Worm (Caenorhabditis elegans) whole organism, L1 larva: ENCODE measurements around the gene F22E12.3.
A peak's percentile ranks its signal among the peaks of the same experiment; 100 is the strongest.

Experiments used
- C34B4.2 ChIP-seq: sonication (generic microtip); optimal IDR thresholded peaks from 2 replicates; lab custom pipeline; 2017; ENCODE audit warnings: mild to moderate bottlenecking, missing genetic modification characterization, missing compliant biosample characterization
- F16B12.6 ChIP-seq: fragments of 150-350 bp; optimal IDR thresholded peaks from 2 replicates; lab custom pipeline; 2014; ENCODE audit warnings: missing biosample characterization, missing genetic modification characterization
- aha-1 ChIP-seq: fragments of 150-350 bp; optimal IDR thresholded peaks from 2 replicates; lab custom pipeline; 2014; ENCODE audit warnings: missing biosample characterization, missing genetic modification characterization
- alr-1 ChIP-seq: fragments of 200-800 bp; sonication (Bioruptor generic); optimal IDR thresholded peaks from 2 replicates; lab custom pipeline; 2018; ENCODE audit warnings: borderline replicate concordance, mild to moderate bottlenecking, missing genetic modification characterization, missing compliant biosample characterization
- blmp-1 ChIP-seq: fragments of 150-350 bp; optimal IDR thresholded peaks from 2 replicates; lab custom pipeline; 2014; ENCODE audit warnings: missing biosample characterization, missing genetic modification characterization
- ceh-8 ChIP-seq: fragments of 200-800 bp; sonication (Bioruptor generic); optimal IDR thresholded peaks from 2 replicates; lab custom pipeline; 2018; ENCODE audit warnings: mild to moderate bottlenecking, missing genetic modification characterization, moderate library complexity, missing compliant biosample characterization
- ceh-88 ChIP-seq: fragments of 200-800 bp; sonication (Bioruptor generic); IDR thresholded peaks from 2 replicates; pipeline ENCODE4 v1.3.6; 2022; ENCODE audit warnings: missing genetic modification characterization, missing compliant biosample characterization
- ceh-90 ChIP-seq: sonication (generic microtip); optimal IDR thresholded peaks from 2 replicates; lab custom pipeline; 2016; ENCODE audit warnings: missing genetic modification characterization, missing compliant biosample characterization
- ces-1 ChIP-seq: fragments of 150-350 bp; optimal IDR thresholded peaks from 2 replicates; lab custom pipeline; 2014; ENCODE audit warnings: missing biosample characterization, missing genetic modification reagents, missing genetic modification characterization
- dpl-1 ChIP-seq, 3 experiments: fragments of 150-350 bp in 2 of 3; sonication (generic microtip) in 1 of 3; optimal IDR thresholded peaks; 2 replicates each; lab custom pipeline; 2014 to 2017; ENCODE audit warnings: missing biosample characterization in 3 of 3, missing genetic modification characterization in 3 of 3, missing genetic modification reagents in 3 of 3
- dsc-1 ChIP-seq: sonication (generic microtip); optimal IDR thresholded peaks from 2 replicates; lab custom pipeline; 2016; ENCODE audit warnings: mild to moderate bottlenecking, missing genetic modification characterization, missing compliant biosample characterization
- elt-3 ChIP-seq, 6 experiments: fragments of 150-350 bp in 1 of 6; sonication (generic microtip); optimal IDR thresholded peaks; 2 replicates each; lab custom pipeline; 2017 to 2018; ENCODE audit warnings: missing biosample characterization in 6 of 6, missing genetic modification characterization in 6 of 6, inconsistent platforms in 1 of 6
- fkh-10 ChIP-seq: sonication (generic microtip); optimal IDR thresholded peaks from 2 replicates; lab custom pipeline; 2017; ENCODE audit warnings: missing biosample characterization, missing genetic modification reagents, missing genetic modification characterization
- fkh-8 ChIP-seq: sonication (generic microtip); optimal IDR thresholded peaks from 2 replicates; lab custom pipeline; 2016; ENCODE audit warnings: mild to moderate bottlenecking, missing genetic modification characterization, missing compliant biosample characterization
- fos-1 ChIP-seq: fragments of 150-350 bp; optimal IDR thresholded peaks from 2 replicates; lab custom pipeline; 2014; ENCODE audit warnings: missing biosample characterization, missing genetic modification characterization
- hlh-17 ChIP-seq: fragments of 200-800 bp; sonication (Bioruptor generic); optimal IDR thresholded peaks from 2 replicates; lab custom pipeline; 2018; ENCODE audit warnings: missing genetic modification characterization, mild to moderate bottlenecking, missing compliant biosample characterization, moderate library complexity, borderline replicate concordance
- hlh-4 ChIP-seq: sonication (generic microtip); optimal IDR thresholded peaks from 2 replicates; lab custom pipeline; 2016; ENCODE audit warnings: mild to moderate bottlenecking, missing genetic modification characterization, missing compliant biosample characterization
- hpl-2 ChIP-seq: fragments of 150-350 bp; optimal IDR thresholded peaks from 2 replicates; lab custom pipeline; 2014; ENCODE audit warnings: missing biosample characterization, missing genetic modification reagents, missing genetic modification characterization
- irx-1 ChIP-seq: sonication (generic microtip); optimal IDR thresholded peaks from 2 replicates; lab custom pipeline; 2016; ENCODE audit warnings: missing genetic modification characterization, missing compliant biosample characterization
- isw-1 ChIP-seq: fragments of 200-800 bp; sonication (Bioruptor generic); IDR thresholded peaks from 2 replicates; pipeline ENCODE4 v1.3.6; 2022; ENCODE audit warnings: missing genetic modification characterization, missing compliant biosample characterization
- jun-1 ChIP-seq: fragments of 150-350 bp; optimal IDR thresholded peaks from 2 replicates; lab custom pipeline; 2014; ENCODE audit warnings: missing biosample characterization, missing genetic modification reagents, missing genetic modification characterization
- lin-14 ChIP-seq: fragments of 200-800 bp; sonication (Bioruptor generic); optimal IDR thresholded peaks from 2 replicates; lab custom pipeline; 2018; ENCODE audit warnings: mild to moderate bottlenecking, missing genetic modification characterization, moderate library complexity, missing compliant biosample characterization
- lin-35 ChIP-seq, 2 experiments: fragments of 150-350 bp; optimal IDR thresholded peaks; 2 replicates each; lab custom pipeline; 2014; ENCODE audit warnings: missing biosample characterization in 2 of 2, missing genetic modification characterization in 2 of 2, missing genetic modification reagents in 2 of 2
- lin-39 ChIP-seq: fragments of 150-350 bp; optimal IDR thresholded peaks from 2 replicates; lab custom pipeline; 2014; ENCODE audit warnings: missing biosample characterization, missing genetic modification reagents, missing genetic modification characterization
- lsy-2 ChIP-seq, 2 experiments: fragments of 150-350 bp; optimal IDR thresholded peaks; 2 replicates each; lab custom pipeline; 2014; ENCODE audit warnings: missing biosample characterization in 2 of 2, missing genetic modification characterization in 2 of 2
- mab-9 ChIP-seq: fragments of 200-800 bp; sonication (Bioruptor generic); IDR thresholded peaks from 2 replicates; pipeline ENCODE4 v1.3.6; 2022; ENCODE audit warnings: missing genetic modification reagents, missing genetic modification characterization, missing compliant biosample characterization
- mdl-1 ChIP-seq, 2 experiments: fragments of 150-350 bp; optimal IDR thresholded peaks; 2 replicates each; lab custom pipeline; 2014 to 2017; ENCODE audit warnings: missing biosample characterization in 2 of 2, missing genetic modification characterization in 2 of 2, inconsistent platforms in 1 of 2
- nhr-11 ChIP-seq: fragments of 150-350 bp; optimal IDR thresholded peaks from 2 replicates; lab custom pipeline; 2014; ENCODE audit warnings: missing biosample characterization, missing genetic modification characterization
- nhr-12 ChIP-seq: sonication (generic microtip); optimal IDR thresholded peaks from 2 replicates; lab custom pipeline; 2017; ENCODE audit warnings: missing biosample characterization, missing genetic modification characterization
- nhr-20 ChIP-seq: sonication (generic microtip); optimal IDR thresholded peaks from 2 replicates; lab custom pipeline; 2016; ENCODE audit warnings: mild to moderate bottlenecking, missing genetic modification characterization, missing compliant biosample characterization
- nhr-28 ChIP-seq: fragments of 150-350 bp; optimal IDR thresholded peaks from 2 replicates; lab custom pipeline; 2014; ENCODE audit warnings: missing biosample characterization, missing genetic modification characterization
- nhr-47 ChIP-seq: sonication (generic microtip); optimal IDR thresholded peaks from 2 replicates; lab custom pipeline; 2016; ENCODE audit warnings: mild to moderate bottlenecking, missing genetic modification characterization, moderate library complexity, missing compliant biosample characterization
- nhr-84 ChIP-seq: sonication (generic microtip); optimal IDR thresholded peaks from 2 replicates; lab custom pipeline; 2017; ENCODE audit warnings: missing biosample characterization, missing genetic modification characterization
- nhr-85 ChIP-seq: sonication (generic microtip); peaks from one replicate; lab custom pipeline; 2016; ENCODE audit warnings: missing genetic modification characterization, inconsistent platforms, missing compliant biosample characterization
- nhr-90 ChIP-seq: sonication (generic microtip); optimal IDR thresholded peaks from 2 replicates; lab custom pipeline; 2016; ENCODE audit warnings: mild to moderate bottlenecking, missing genetic modification characterization, missing compliant biosample characterization; ENCODE audit not compliant: poor library complexity
- pax-3 ChIP-seq: fragments of 200-800 bp; sonication (Bioruptor generic); optimal IDR thresholded peaks from 2 replicates; lab custom pipeline; 2018; ENCODE audit warnings: mild to moderate bottlenecking, missing genetic modification characterization, moderate library complexity, missing compliant biosample characterization
- skn-1 ChIP-seq: fragments of 150-350 bp; optimal IDR thresholded peaks from 2 replicates; lab custom pipeline; 2014; ENCODE audit warnings: missing biosample characterization, missing genetic modification characterization
- snu-23 ChIP-seq: sonication (generic microtip); optimal IDR thresholded peaks from 2 replicates; lab custom pipeline; 2016; ENCODE audit warnings: missing genetic modification characterization, missing compliant biosample characterization
- sox-4 ChIP-seq: sonication (generic microtip); optimal IDR thresholded peaks from 2 replicates; lab custom pipeline; 2016; ENCODE audit warnings: missing genetic modification characterization, missing compliant biosample characterization
- sptf-1 ChIP-seq: fragments of 150-350 bp; optimal IDR thresholded peaks from 2 replicates; lab custom pipeline; 2014; ENCODE audit warnings: missing biosample characterization, missing genetic modification characterization
- sup-37 ChIP-seq: fragments of 200-800 bp; sonication (Bioruptor generic); optimal IDR thresholded peaks from 2 replicates; lab custom pipeline; 2018; ENCODE audit warnings: mild to moderate bottlenecking, missing genetic modification characterization, missing compliant biosample characterization
- tlp-1 ChIP-seq: fragments of 150-350 bp; optimal IDR thresholded peaks from 2 replicates; lab custom pipeline; 2014; ENCODE audit warnings: missing biosample characterization, missing genetic modification characterization
- unc-30 ChIP-seq: sonication (generic microtip); optimal IDR thresholded peaks from 2 replicates; lab custom pipeline; 2017; ENCODE audit warnings: missing biosample characterization, missing genetic modification characterization
- unc-62 ChIP-seq: fragments of 150-350 bp; optimal IDR thresholded peaks from 2 replicates; lab custom pipeline; 2014; ENCODE audit warnings: missing biosample characterization, missing genetic modification reagents, missing genetic modification characterization
- vab-15 ChIP-seq: sonication (generic microtip); optimal IDR thresholded peaks from 2 replicates; lab custom pipeline; 2017; ENCODE audit warnings: missing genotype, mild to moderate bottlenecking, missing genetic modification characterization, missing compliant biosample characterization
- xbp-1 ChIP-seq: sonication (generic microtip); optimal IDR thresholded peaks from 2 replicates; lab custom pipeline; 2016; ENCODE audit warnings: missing genetic modification characterization, missing compliant biosample characterization
- zip-4 ChIP-seq: fragments of 200-800 bp; sonication (Bioruptor generic); optimal IDR thresholded peaks from 2 replicates; lab custom pipeline; 2018; ENCODE audit warnings: mild to moderate bottlenecking, missing genetic modification characterization, moderate library complexity, missing compliant biosample characterization
- ztf-11 ChIP-seq, 2 experiments: sonication (generic microtip); optimal IDR thresholded peaks; 2 replicates each; lab custom pipeline; 2016 to 2017; ENCODE audit warnings: missing genetic modification characterization in 2 of 2, missing biosample characterization in 1 of 2, missing compliant biosample characterization in 1 of 2

Gene F22E12.3

DNA sequence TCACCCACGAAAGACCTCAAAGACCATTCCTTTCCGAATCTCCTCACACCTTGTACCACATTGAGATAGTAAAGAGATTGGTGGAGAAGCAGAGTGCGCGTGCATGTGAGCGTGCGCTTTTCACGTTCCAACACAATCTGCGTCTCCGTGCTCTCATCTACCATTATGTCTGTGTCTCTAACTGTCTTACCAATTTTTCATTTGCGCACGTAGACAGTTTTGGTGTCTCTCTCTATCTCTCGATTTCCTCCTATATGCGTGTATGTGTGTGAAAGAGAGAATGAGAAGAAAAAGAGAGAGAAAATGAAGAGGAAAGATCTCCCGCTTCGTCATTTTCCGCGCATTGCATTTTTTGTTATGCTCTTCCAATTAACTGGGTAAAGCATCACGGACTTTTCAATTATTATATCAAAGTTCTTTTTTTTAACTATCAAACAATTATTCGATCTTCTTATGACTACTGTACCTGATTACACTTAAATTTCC, 3.5 kb upstream of the F22E12.3 start (continued):
- TF ChIP-seq xbp-1 (tag; lab: Kevin White, UChicago) = peak; percentile 86
- TF ChIP-seq ces-1 (GFP tag; lab: Kevin White, UChicago) = peak; percentile 26
- TF ChIP-seq fkh-10 (GFP tag; lab: Kevin White, UChicago) = peak; percentile 95
- no peak for TF ChIP-seq alr-1 (tag; lab: Kevin White, UChicago)
- TF ChIP-seq F16B12.6 (tag; lab: Kevin White, UChicago) = peak; percentile 24
- TF ChIP-seq nhr-11 (tag; lab: Kevin White, UChicago) = peak; percentile 93
- TF ChIP-seq elt-3 (tag; optimal IDR thresholded peaks at IDR 0.05; lab: Kevin White, UChicago) = peak in 4 of 6 experiments; percentile 90 to 97 (median 93)
- TF ChIP-seq hlh-4 = no peak
- peak; percentile 15 for TF ChIP-seq sup-37 (GFP tag; lab: Kevin White, UChicago)
- TF ChIP-seq sox-4 (tag; lab: Kevin White, UChicago) = peak; percentile 80
- peak; percentile 94 for TF ChIP-seq blmp-1 (tag; lab: Kevin White, UChicago)
- no peak for TF ChIP-seq sptf-1 (tag; lab: Kevin White, UChicago)
- TF ChIP-seq dpl-1 (GFP tag; optimal IDR thresholded peaks at IDR 0.05; lab: Kevin White, UChicago) = peak; percentile 62 to 71 (median 64)
- peak in 1 of 2 experiments; percentile 46 for TF ChIP-seq ztf-11 (tag; optimal IDR thresholded peaks at IDR 0.05; lab: Kevin White, UChicago)
- no peak for TF ChIP-seq nhr-84 (tag; lab: Kevin White, UChicago)
- peak; percentile 95 for TF ChIP-seq fos-1 (tag; lab: Kevin White, UChicago)
- TF ChIP-seq vab-15 (tag; lab: Kevin White, UChicago) = peak; percentile 67
- no peak for TF ChIP-seq nhr-28 (tag; lab: Kevin White, UChicago)
- TF ChIP-seq lin-14 (GFP tag; lab: Kevin White, UChicago) = peak; percentile 100
- TF ChIP-seq tlp-1 (tag; lab: Kevin White, UChicago) = no peak
- peak; percentile 90 to 99 for TF ChIP-seq mdl-1 (tag; optimal IDR thresholded peaks at IDR 0.05; lab: Kevin White, UChicago)
- no peak for TF ChIP-seq hlh-17
- TF ChIP-seq hpl-2 (GFP tag; lab: Kevin White, UChicago) = peak; percentile 44
- no peak for TF ChIP-seq unc-62
- peak; percentile 99 for TF ChIP-seq fkh-8 (tag; lab: Kevin White, UChicago)
- no peak for TF ChIP-seq nhr-12 (tag; lab: Kevin White, UChicago)
- peak; percentile 76 for TF ChIP-seq isw-1 (GFP tag; lab: Robert Waterston, UW)
- TF ChIP-seq aha-1 = peak; percentile 100
- peak; percentile 98 for TF ChIP-seq nhr-20 (tag; lab: Kevin White, UChicago)
- peak; percentile 85 to 88 for TF ChIP-seq lin-35 (GFP tag; optimal IDR thresholded peaks at IDR 0.05; lab: Kevin White, UChicago)
- peak; percentile 77 for TF ChIP-seq skn-1
- no peak for TF ChIP-seq unc-30 (tag; lab: Kevin White, UChicago)
- peak; percentile 98 for TF ChIP-seq snu-23 (GFP tag; lab: Kevin White, UChicago)
- peak; percentile 55 for TF ChIP-seq lin-39
- peak; percentile 90 for TF ChIP-seq nhr-90 (tag; lab: Kevin White, UChicago)
- peak; percentile 95 for TF ChIP-seq nhr-47 (tag; lab: Kevin White, UChicago)
- TF ChIP-seq ceh-88 (GFP tag; lab: Robert Waterston, UW) = peak; percentile 72; the same call in 1 of the 2 replicates
- peak; percentile 56 for TF ChIP-seq zip-4
- TF ChIP-seq jun-1 (tag; lab: Kevin White, UChicago) = peak; percentile 92
- TF ChIP-seq lsy-2 (tag; optimal IDR thresholded peaks at IDR 0.05; lab: Kevin White, UChicago) = peak; percentile 85 to 93
- TF ChIP-seq mab-9 (GFP tag; lab: Robert Waterston, UW) = peak; percentile 80
- TF ChIP-seq dsc-1 (tag; lab: Kevin White, UChicago) = peak; percentile 92
- peak; percentile 99 for TF ChIP-seq nhr-85
- TF ChIP-seq irx-1 = peak; percentile 84
- TF ChIP-seq C34B4.2 (tag; lab: Kevin White, UChicago) = no peak
- peak; percentile 90 for TF ChIP-seq pax-3 (tag; lab: Kevin White, UChicago)
- peak; percentile 9 for TF ChIP-seq ceh-90 (tag; lab: Kevin White, UChicago)
- peak; percentile 77 for TF ChIP-seq ceh-8 (GFP tag; lab: Kevin White, UChicago)
